Worm (Caenorhabditis elegans) whole organism, early embryonic: Measurements from ENCODE around the gene ptc-3.

ENCODE experiments used
- ama-1 ChIP-seq: fragments of 150-350 bp; optimal IDR thresholded peaks from 2 replicates; lab custom pipeline; 2014
- ceh-36 ChIP-seq: sonication (generic microtip); optimal IDR thresholded peaks from 2 replicates; lab custom pipeline; 2016; ENCODE audit warnings: missing genetic modification characterization, inconsistent platforms, missing compliant biosample characterization
- ets-7 ChIP-seq: sonication (generic microtip); optimal IDR thresholded peaks from 2 replicates; lab custom pipeline; 2016; ENCODE audit warnings: missing genotype, missing genetic modification characterization, missing compliant biosample characterization
- hmg-4 ChIP-seq: fragments of 200-800 bp; sonication (Bioruptor generic); optimal IDR thresholded peaks from 2 replicates; lab custom pipeline; 2018; ENCODE audit warnings: mild to moderate bottlenecking, missing genetic modification characterization, missing compliant biosample characterization
- pes-1 ChIP-seq: fragments of 200-800 bp; sonication (Bioruptor generic); IDR thresholded peaks from 2 replicates; pipeline ENCODE4 v1.3.6; 2022; ENCODE audit warnings: missing genetic modification reagents, missing genetic modification characterization, missing compliant biosample characterization
- sea-1 ChIP-seq: fragments of 200-800 bp; sonication (Bioruptor generic); conservative IDR thresholded peaks from 2 replicates; pipeline ENCODE4 v1.3.6; 2022; ENCODE audit warnings: missing genetic modification characterization, missing compliant biosample characterization
- tbx-37 ChIP-seq: fragments of 200-800 bp; sonication (Bioruptor generic); conservative IDR thresholded peaks from 2 replicates; pipeline ENCODE4 v1.3.6; 2022; ENCODE audit warnings: missing genetic modification reagents, missing genetic modification characterization, missing compliant biosample characterization

ce11 chrII:2827859-2828403 is 24.5 kb downstream of the ptc-3 start, which contains the start of gene K12H6.8:
- TF ChIP-seq ama-1, result peak; percentile 73
- no peak for TF ChIP-seq hmg-4 (GFP tag; lab: Kevin White, UChicago)
- TF ChIP-seq ceh-36 (tag; lab: Kevin White, UChicago), result no peak
- TF ChIP-seq tbx-37 (GFP tag; lab: Robert Waterston, UW), result no peak
- TF ChIP-seq sea-1 (GFP tag; lab: Robert Waterston, UW), result no peak
- no peak for TF ChIP-seq pes-1
- no peak for TF ChIP-seq ets-7 (tag; lab: Kevin White, UChicago)
